Fruit fly (Drosophila melanogaster) whole organism, embryonic: ENCODE data around the gene Pvf1.
A peak's percentile ranks its signal among the peaks of the same experiment; 100 is the strongest.

Experiments
- Abd-B ChIP-seq: fragments of 200-800 bp; sonication (Bioruptor generic); optimal IDR thresholded peaks from 2 replicates; lab custom pipeline; 2018; ENCODE audit warnings: missing biosample characterization, mild to moderate bottlenecking, missing genetic modification characterization, moderate library complexity
- Adf1 ChIP-seq: fragments of 200-800 bp; sonication (Bioruptor generic); IDR thresholded peaks from 2 replicates; pipeline ENCODE4 v1.3.6; 2022; ENCODE audit warnings: missing biosample characterization, missing genetic modification characterization
- BEAF-32 ChIP-seq: fragments of 200-800 bp; sonication (Bioruptor generic); optimal IDR thresholded peaks from 3 replicates; lab custom pipeline; 2017; ENCODE audit warnings: missing biosample characterization, missing genetic modification characterization, mild to moderate bottlenecking, moderate library complexity, missing genetic modification reagents
- CG12236 ChIP-seq: fragments of 200-800 bp; sonication (Bioruptor generic); optimal IDR thresholded peaks from 2 replicates; lab custom pipeline; 2016; ENCODE audit warnings: missing biosample characterization, missing genetic modification characterization
- CG12942 ChIP-seq: fragments of 200-800 bp; sonication (Bioruptor generic); optimal IDR thresholded peaks from 3 replicates; lab custom pipeline; 2016; ENCODE audit warnings: missing biosample characterization, missing genetic modification characterization
- CG13296 ChIP-seq: fragments of 200-800 bp; sonication (Bioruptor generic); optimal IDR thresholded peaks from 3 replicates; lab custom pipeline; 2018; ENCODE audit warnings: missing biosample characterization, mild to moderate bottlenecking, missing genetic modification characterization
- CG14441 ChIP-seq: fragments of 200-800 bp; sonication (Bioruptor generic); IDR thresholded peaks from 2 replicates; pipeline ENCODE4 v1.3.6; 2022; ENCODE audit warnings: missing biosample characterization, missing genetic modification characterization
- CG14710 ChIP-seq: fragments of 200-800 bp; sonication (Bioruptor generic); optimal IDR thresholded peaks from 3 replicates; lab custom pipeline; 2019; ENCODE audit warnings: missing biosample characterization, mild to moderate bottlenecking, missing genetic modification characterization, moderate library complexity
- CG15073 ChIP-seq: fragments of 200-800 bp; sonication (Bioruptor generic); optimal IDR thresholded peaks from 2 replicates; lab custom pipeline; 2016; ENCODE audit warnings: missing biosample characterization, missing genetic modification characterization
- CG15269 ChIP-seq: fragments of 200-800 bp; sonication (Bioruptor generic); optimal IDR thresholded peaks from 2 replicates; lab custom pipeline; 2018; ENCODE audit warnings: missing biosample characterization, mild to moderate bottlenecking, missing genetic modification characterization, moderate library complexity
- CG17802 ChIP-seq: fragments of 200-800 bp; sonication (Bioruptor generic); optimal IDR thresholded peaks from 2 replicates; lab custom pipeline; 2018; ENCODE audit warnings: missing biosample characterization, mild to moderate bottlenecking, missing genetic modification characterization, moderate library complexity
- CG18262 ChIP-seq: fragments of 200-800 bp; optimal IDR thresholded peaks from 3 replicates; lab custom pipeline; 2019; ENCODE audit warnings: missing biosample characterization, mild to moderate bottlenecking, missing genetic modification characterization, moderate library complexity
- CG32532 ChIP-seq: fragments of 200-800 bp; sonication (Bioruptor generic); IDR thresholded peaks from 2 replicates; pipeline ENCODE4 v1.3.6; 2022; ENCODE audit warnings: missing biosample characterization, missing genetic modification characterization
- CG4328 ChIP-seq: fragments of 200-800 bp; sonication (Bioruptor generic); optimal IDR thresholded peaks from 3 replicates; lab custom pipeline; 2017; ENCODE audit warnings: missing biosample characterization, missing genetic modification reagents, missing genetic modification characterization
- CG4404 ChIP-seq: fragments of 200-800 bp; sonication (Bioruptor generic); IDR thresholded peaks from 2 replicates; pipeline ENCODE4 v1.3.6; 2022; ENCODE audit warnings: missing biosample characterization, missing genetic modification characterization
- CG4424 ChIP-seq: fragments of 200-800 bp; sonication (Bioruptor generic); optimal IDR thresholded peaks from 3 replicates; lab custom pipeline; 2016; ENCODE audit warnings: missing biosample characterization, missing genetic modification characterization
- CG6765 ChIP-seq: fragments of 200-800 bp; sonication (Bioruptor generic); optimal IDR thresholded peaks from 3 replicates; lab custom pipeline; 2017; ENCODE audit warnings: missing biosample characterization, mild to moderate bottlenecking, missing genetic modification characterization
- CG9876 ChIP-seq: fragments of 200-800 bp; sonication (Bioruptor generic); optimal IDR thresholded peaks from 2 replicates; lab custom pipeline; 2016; ENCODE audit warnings: missing biosample characterization, missing genetic modification characterization
- CkIIα-i1 ChIP-seq: fragments of 200-800 bp; sonication (Bioruptor generic); IDR thresholded peaks from 2 replicates; pipeline ENCODE4 v1.3.6; 2022; ENCODE audit warnings: missing biosample characterization, missing genetic modification characterization
- D19A ChIP-seq: fragments of 200-800 bp; optimal IDR thresholded peaks from 3 replicates; lab custom pipeline; 2019; ENCODE audit warnings: missing biosample characterization, mild to moderate bottlenecking, missing genetic modification characterization, moderate library complexity
- D19B ChIP-seq: fragments of 200-800 bp; sonication (Bioruptor generic); optimal IDR thresholded peaks from 2 replicates; lab custom pipeline; 2017; ENCODE audit warnings: missing biosample characterization, mild to moderate bottlenecking, missing genetic modification characterization
- Dbx ChIP-seq: fragments of 200-800 bp; sonication (Bioruptor generic); IDR thresholded peaks from 3 replicates; pipeline ENCODE4 v1.3.6; 2022; ENCODE audit warnings: missing biosample characterization, missing genetic modification characterization
- E2f2 ChIP-seq: fragments of 200-800 bp; sonication (Bioruptor generic); IDR thresholded peaks from 2 replicates; pipeline ENCODE4 v1.3.6; 2022; ENCODE audit warnings: missing biosample characterization, missing genetic modification characterization
- Eip74EF ChIP-seq, 2 experiments: fragments of 200-800 bp in 1 of 2; fragments of >200 bp in 1 of 2; sonication (Bioruptor generic) in 1 of 2; optimal IDR thresholded peaks; 2 replicates each; lab custom pipeline; 2017 to 2019; ENCODE audit warnings: missing biosample characterization in 2 of 2, missing genetic modification characterization in 2 of 2, mild to moderate bottlenecking in 1 of 2, moderate library complexity in 1 of 2
- Jarid2 ChIP-seq: fragments of 200-800 bp; sonication (Bioruptor generic); optimal IDR thresholded peaks from 3 replicates; lab custom pipeline; 2017; ENCODE audit warnings: mild to moderate bottlenecking, missing biosample characterization, missing genetic modification reagents, missing genetic modification characterization
- Meics ChIP-seq: fragments of 200-800 bp; sonication (Bioruptor generic); optimal IDR thresholded peaks from 2 replicates; lab custom pipeline; 2017; ENCODE audit warnings: missing biosample characterization, mild to moderate bottlenecking, missing genetic modification characterization
- Nf-YB ChIP-seq: fragments of 200-800 bp; sonication (Bioruptor generic); optimal IDR thresholded peaks from 3 replicates; lab custom pipeline; 2019; ENCODE audit warnings: missing biosample characterization, mild to moderate bottlenecking, missing genetic modification characterization, moderate library complexity
- Nf-YC ChIP-seq: fragments of 200-800 bp; optimal IDR thresholded peaks from 3 replicates; lab custom pipeline; 2019; ENCODE audit warnings: missing biosample characterization, mild to moderate bottlenecking, missing genetic modification characterization, moderate library complexity
- Ptx1 ChIP-seq: fragments of 200-800 bp; sonication (Bioruptor generic); IDR thresholded peaks from 2 replicates; pipeline ENCODE4 v1.3.6; 2022; ENCODE audit warnings: missing biosample characterization, missing genetic modification characterization
- Scr ChIP-seq: fragments of 200-800 bp; sonication (Bioruptor generic); IDR thresholded peaks from 2 replicates; pipeline ENCODE4 v1.3.6; 2022; ENCODE audit warnings: missing biosample characterization, missing genetic modification characterization; ENCODE audit not compliant: partially characterized antibody
- Trl ChIP-seq, 3 experiments: fragments of >200 bp in 2 of 3; fragments of 200-800 bp in 1 of 3; sonication (Bioruptor generic) in 1 of 3; optimal IDR thresholded peaks; 2 replicates in 1 of 3; 3 replicates in 2 of 3; lab custom pipeline; 2016 to 2017; ENCODE audit warnings: missing biosample characterization in 1 of 3, missing genetic modification characterization in 1 of 3
- Xrp1 ChIP-seq: fragments of 200-800 bp; sonication (Bioruptor generic); IDR thresholded peaks from 2 replicates; pipeline ENCODE4 v1.3.6; 2022; ENCODE audit warnings: missing biosample characterization, missing genetic modification characterization
- aop ChIP-seq: fragments of 200-800 bp; sonication (Bioruptor generic); IDR thresholded peaks from 2 replicates; pipeline ENCODE4 v1.3.6; 2022; ENCODE audit warnings: missing biosample characterization, missing genetic modification characterization
- chinmo ChIP-seq: fragments of 200-800 bp; sonication (Bioruptor generic); IDR thresholded peaks from 4 replicates; pipeline ENCODE4 v1.3.6; 2022; ENCODE audit warnings: missing biosample characterization, missing genetic modification characterization; ENCODE audit not compliant: partially characterized antibody
- chn ChIP-seq: fragments of 200-800 bp; sonication (Bioruptor generic); optimal IDR thresholded peaks from 2 replicates; lab custom pipeline; 2016; ENCODE audit warnings: missing biosample characterization, missing genetic modification characterization
- cwo ChIP-seq: fragments of 200-800 bp; sonication (Bioruptor generic); optimal IDR thresholded peaks from 3 replicates; lab custom pipeline; 2017; ENCODE audit warnings: missing biosample characterization, missing genetic modification characterization, mild to moderate bottlenecking, moderate library complexity, missing genetic modification reagents
- dm ChIP-seq: fragments of 200-800 bp; sonication (Bioruptor generic); optimal IDR thresholded peaks from 3 replicates; lab custom pipeline; 2016; ENCODE audit warnings: missing biosample characterization, missing genetic modification characterization
- hkb ChIP-seq, 2 experiments: fragments of 200-800 bp in 1 of 2; fragments of >200 bp in 1 of 2; sonication (Bioruptor generic) in 1 of 2; IDR thresholded peaks in 1 of 2; optimal IDR thresholded peaks in 1 of 2; 2 replicates each; pipeline versions ENCODE4 v1.3.6 to Lab custom; 2017 to 2022; ENCODE audit warnings: missing biosample characterization in 1 of 2, missing genetic modification characterization in 1 of 2
- ind ChIP-seq: fragments of 200-800 bp; sonication (Bioruptor generic); optimal IDR thresholded peaks from 3 replicates; lab custom pipeline; 2016; ENCODE audit warnings: missing biosample characterization, missing genetic modification characterization
- ken ChIP-seq: fragments of 200-800 bp; sonication (Bioruptor generic); IDR thresholded peaks from 3 replicates; pipeline ENCODE4 v1.3.6; 2022; ENCODE audit warnings: missing biosample characterization, missing genetic modification characterization
- kni ChIP-seq: fragments of 200-800 bp; sonication (Bioruptor generic); optimal IDR thresholded peaks from 3 replicates; lab custom pipeline; 2017; ENCODE audit warnings: mild to moderate bottlenecking, missing biosample characterization, missing genetic modification reagents, missing genetic modification characterization
- nerfin-2 ChIP-seq: fragments of 200-800 bp; sonication (Bioruptor generic); IDR thresholded peaks from 2 replicates; pipeline ENCODE4 v1.3.6; 2022; ENCODE audit warnings: missing biosample characterization, missing genetic modification characterization; ENCODE audit not compliant: partially characterized antibody
- so ChIP-seq: fragments of 200-800 bp; sonication (Bioruptor generic); IDR thresholded peaks from 3 replicates; pipeline ENCODE4 v1.3.6; 2022; ENCODE audit warnings: missing biosample characterization, missing genetic modification characterization
- sug ChIP-seq: fragments of 200-800 bp; optimal IDR thresholded peaks from 2 replicates; lab custom pipeline; 2019; ENCODE audit warnings: missing biosample characterization, mild to moderate bottlenecking, missing genetic modification characterization, moderate library complexity
- tna ChIP-seq: fragments of 200-800 bp; sonication (Bioruptor generic); IDR thresholded peaks from 2 replicates; pipeline ENCODE4 v1.3.6; 2022; ENCODE audit warnings: missing biosample characterization, missing genetic modification characterization; ENCODE audit not compliant: partially characterized antibody
- unc-4 ChIP-seq: fragments of 200-800 bp; sonication (Bioruptor generic); IDR thresholded peaks from 2 replicates; pipeline ENCODE4 v1.3.6; 2022; ENCODE audit warnings: missing biosample characterization, missing genetic modification characterization; ENCODE audit not compliant: partially characterized antibody
- wek ChIP-seq: fragments of 200-800 bp; sonication (Bioruptor generic); optimal IDR thresholded peaks from 3 replicates; lab custom pipeline; 2018; ENCODE audit warnings: missing biosample characterization, mild to moderate bottlenecking, missing genetic modification characterization, moderate library complexity
- zfh1 ChIP-seq: fragments of 200-800 bp; sonication (Bioruptor generic); IDR thresholded peaks from 3 replicates; pipeline ENCODE4 v1.3.6; 2022; ENCODE audit warnings: missing biosample characterization, missing genetic modification characterization

The Pvf1 gene

dm6 chrX:18832371-18832852 is at the start of gene Pvf1:
TSS of gene Pvf1 (plus strand) at chrX:18832682.
- TF ChIP-seq D19B (GFP tag; lab: Kevin White, UChicago) (peak; percentile 92), BEAF-32 (GFP tag; lab: Kevin White, UChicago) (no peak), CG14710 (tag; lab: Kevin White, UChicago) (no peak), nerfin-2 (GFP tag; lab: Robert Waterston, UW) (no peak), CG13296 (GFP tag; lab: Kevin White, UChicago) (peak; percentile 9), CkIIα-i1 (GFP tag; lab: Robert Waterston, UW) (no peak), ind (GFP tag; lab: Kevin White, UChicago) (no peak), CG32532 (GFP tag; lab: Robert Waterston, UW) (peak; percentile 55; the same call in 1 of the 2 replicates), CG4404 (no peak), so (GFP tag; lab: Robert Waterston, UW) (peak; percentile 36; the same call in 1 of the 3 replicates), wek (GFP tag; lab: Kevin White, UChicago) (no peak), CG15269 (tag; lab: Kevin White, UChicago) (peak; percentile 36), CG6765 (GFP tag; lab: Kevin White, UChicago) (peak; percentile 13), CG4424 (GFP tag; lab: Kevin White, UChicago) (no peak), Nf-YC (tag; lab: Kevin White, UChicago) (peak; percentile 34), Ptx1 (GFP tag; lab: Robert Waterston, UW) (no peak), tna (0 out of 2 replicates have a peak, but pooled peaks have one; percentile 19), Jarid2 (GFP tag; lab: Kevin White, UChicago) (peak; percentile 80), sug (tag; lab: Kevin White, UChicago) (no peak), Meics (peak; percentile 1), CG17802 (no peak), CG12942 (GFP tag; lab: Kevin White, UChicago) (no peak), Adf1 (GFP tag; lab: Robert Waterston, UW) (peak; percentile 25; the same call in 1 of the 2 replicates), chn (GFP tag; lab: Kevin White, UChicago) (no peak), unc-4 (GFP tag; lab: Robert Waterston, UW) (no peak), D19A (tag; lab: Kevin White, UChicago) (peak; percentile 67), Dbx (GFP tag; lab: Robert Waterston, UW) (peak; percentile 12; the same call in 1 of the 3 replicates), CG18262 (tag; lab: Kevin White, UChicago) (no peak), kni (GFP tag; lab: Kevin White, UChicago) (peak; percentile 25), Abd-B (GFP tag; lab: Kevin White, UChicago) (no peak), CG14441 (GFP tag; lab: Robert Waterston, UW) (0 out of 2 replicates have a peak, but pooled peaks have one; percentile 34), CG12236 (GFP tag; lab: Kevin White, UChicago) (no peak), CG9876 (GFP tag; lab: Kevin White, UChicago) (no peak), Scr (no peak), Trl (optimal IDR thresholded peaks at IDR 0.05; lab: Kevin White, UChicago) (peak; percentile 82), Trl (GFP tag; optimal IDR thresholded peaks at IDR 0.05; lab: Kevin White, UChicago) (no peak), hkb (optimal IDR thresholded peaks at IDR 0.05; lab: Kevin White, UChicago) (no peak), hkb (GFP tag; IDR thresholded peaks at IDR 0.05; lab: Robert Waterston, UW) (0 out of 2 replicates have a peak, but pooled peaks have one; percentile 21), E2f2 (GFP tag; lab: Robert Waterston, UW) (no peak), zfh1 (GFP tag; lab: Robert Waterston, UW) (no peak), ken (no peak), CG15073 (GFP tag; lab: Kevin White, UChicago) (no peak), chinmo (peak; percentile 68; the same call in 1 of the 4 replicates), dm (GFP tag; lab: Kevin White, UChicago) (no peak), CG4328 (no peak), cwo (GFP tag; lab: Kevin White, UChicago) (peak; percentile 9), Xrp1 (GFP tag; lab: Robert Waterston, UW) (peak; percentile 29; the same call in 1 of the 2 replicates), Nf-YB (peak; percentile 23), Eip74EF (GFP tag; optimal IDR thresholded peaks at IDR 0.05; lab: Kevin White, UChicago) (no peak), aop (GFP tag; lab: Robert Waterston, UW) (no peak)
